Worm (Caenorhabditis elegans): Measurements from ENCODE around the gene Y43D4A.2.

DNA sequence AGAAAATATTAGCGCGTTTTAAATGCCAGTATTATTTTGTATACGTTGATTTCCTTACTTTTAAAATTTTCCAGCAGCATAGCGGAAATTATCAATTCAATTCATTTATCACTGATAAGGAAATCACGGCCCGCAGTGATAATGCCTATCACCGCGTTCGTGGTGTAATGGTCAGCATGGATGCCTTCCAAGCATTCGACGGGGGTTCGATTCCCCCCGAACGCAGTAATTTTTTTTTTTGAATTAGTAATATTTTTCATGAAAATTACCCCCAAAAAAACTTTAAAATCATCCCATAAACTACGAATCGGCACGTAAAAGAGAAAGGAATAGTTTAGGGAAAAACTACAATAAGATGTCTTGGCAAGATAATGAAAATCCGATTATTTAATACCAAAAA is 19.4 kb upstream of the Y43D4A.2 start:
- TF ChIP-seq ceh-36 (tag; optimal IDR thresholded peaks at IDR 0.05) (no peak), flt-1 (GFP tag; IDR thresholded peaks at IDR 0.05) (no peak), ceh-13 (GFP tag; optimal IDR thresholded peaks at IDR 0.05) (no peak), tra-4 (tag; optimal IDR thresholded peaks at IDR 0.05) (no peak), sea-1 (GFP tag; conservative IDR thresholded peaks at IDR 0.05) (no peak), ets-7 (tag; optimal IDR thresholded peaks at IDR 0.05) (no peak)
